Worm (Caenorhabditis elegans) whole organism, young adult: ENCODE results near the gene moc-3.

Source experiments
- B0019.2 ChIP-seq: fragments of 200-800 bp; sonication (Bioruptor generic); conservative IDR thresholded peaks from 2 replicates; pipeline ENCODE4 v1.3.6; 2022; ENCODE audit warnings: missing genetic modification reagents, missing genetic modification characterization, missing compliant biosample characterization
- B0336.3 ChIP-seq: fragments of 200-800 bp; sonication (Bioruptor generic); IDR thresholded peaks from 2 replicates; pipeline ENCODE4 v1.3.6; 2022; ENCODE audit warnings: missing genetic modification characterization, missing compliant biosample characterization
- D2030.7 ChIP-seq: fragments of 200-800 bp; sonication (Bioruptor generic); IDR thresholded peaks from 2 replicates; pipeline ENCODE4 v1.3.6; 2022; ENCODE audit warnings: missing genetic modification reagents, missing genetic modification characterization, missing compliant biosample characterization
- F10E7.11 ChIP-seq: sonication (generic microtip); optimal IDR thresholded peaks from 2 replicates; lab custom pipeline; 2017; ENCODE audit warnings: mild to moderate bottlenecking, missing genetic modification characterization, moderate library complexity, missing compliant biosample characterization
- F22D6.2 ChIP-seq: sonication (generic microtip); optimal IDR thresholded peaks from 2 replicates; lab custom pipeline; 2016; ENCODE audit warnings: mild to moderate bottlenecking, missing genetic modification characterization, missing compliant biosample characterization
- F23B12.7 ChIP-seq: sonication (generic microtip); optimal IDR thresholded peaks from 2 replicates; lab custom pipeline; 2017; ENCODE audit warnings: missing genetic modification characterization, mild to moderate bottlenecking, missing compliant biosample characterization, antibody characterized with exemption, moderate library complexity; ENCODE audit not compliant: insufficient read depth
- F55B11.4 ChIP-seq: sonication (generic microtip); optimal IDR thresholded peaks from 2 replicates; lab custom pipeline; 2016; ENCODE audit warnings: missing compliant biosample characterization, missing genetic modification characterization, borderline replicate concordance; ENCODE audit not compliant: insufficient read depth
- T26A5.8 ChIP-seq: sonication (generic microtip); optimal IDR thresholded peaks from 2 replicates; lab custom pipeline; 2016; ENCODE audit warnings: missing genetic modification characterization, missing compliant biosample characterization
- Y67H2A.10 ChIP-seq: fragments of 200-800 bp; sonication (Bioruptor generic); conservative IDR thresholded peaks from 2 replicates; pipeline ENCODE4 v1.3.6; 2022; ENCODE audit warnings: missing genetic modification reagents, missing genetic modification characterization, missing compliant biosample characterization
- akir-1 ChIP-seq: fragments of 200-800 bp; sonication (Bioruptor generic); optimal IDR thresholded peaks from 2 replicates; lab custom pipeline; 2018; ENCODE audit warnings: mild to moderate bottlenecking, missing genetic modification characterization, moderate library complexity, missing compliant biosample characterization
- aptf-2 ChIP-seq: fragments of 200-800 bp; sonication (Bioruptor generic); conservative IDR thresholded peaks from 2 replicates; pipeline ENCODE4 v1.3.6; 2022; ENCODE audit warnings: missing genetic modification reagents, missing genetic modification characterization, missing compliant biosample characterization
- ceh-79 ChIP-seq: sonication (generic microtip); optimal IDR thresholded peaks from 2 replicates; lab custom pipeline; 2017; ENCODE audit warnings: mild to moderate bottlenecking, missing genetic modification characterization, missing compliant biosample characterization
- dox-1 ChIP-seq: fragments of 200-800 bp; sonication (Bioruptor generic); IDR thresholded peaks from 2 replicates; pipeline ENCODE4 v1.3.6; 2022; ENCODE audit warnings: missing genetic modification reagents, missing genetic modification characterization, missing compliant biosample characterization
- dpff-1 ChIP-seq: sonication (generic microtip); optimal IDR thresholded peaks from 2 replicates; lab custom pipeline; 2017; ENCODE audit warnings: mild to moderate bottlenecking, missing genetic modification characterization, missing compliant biosample characterization
- egl-44 ChIP-seq: fragments of 200-800 bp; sonication (Bioruptor generic); IDR thresholded peaks from 2 replicates; pipeline ENCODE4 v1.3.6; 2022; ENCODE audit warnings: missing genetic modification reagents, missing genetic modification characterization, missing compliant biosample characterization
- ekl-4 ChIP-seq: fragments of 200-800 bp; sonication (Bioruptor generic); IDR thresholded peaks from 2 replicates; pipeline ENCODE4 v1.3.6; 2022; ENCODE audit warnings: missing genetic modification reagents, missing genetic modification characterization, missing compliant biosample characterization
- fkh-3 ChIP-seq: sonication (generic microtip); optimal IDR thresholded peaks from 2 replicates; lab custom pipeline; 2016; ENCODE audit warnings: mild to moderate bottlenecking, missing genetic modification characterization, missing compliant biosample characterization
- gei-17 ChIP-seq: fragments of 200-800 bp; sonication (Bioruptor generic); optimal IDR thresholded peaks from 2 replicates; lab custom pipeline; 2018; ENCODE audit warnings: mild to moderate bottlenecking, missing genetic modification characterization, missing compliant biosample characterization
- hlh-26 ChIP-seq: fragments of 200-800 bp; sonication (Bioruptor generic); conservative IDR thresholded peaks from 2 replicates; pipeline ENCODE4 v1.3.6; 2022; ENCODE audit warnings: missing genetic modification reagents, missing genetic modification characterization, missing compliant biosample characterization
- hmg-1.2 ChIP-seq: fragments of 200-800 bp; sonication (Bioruptor generic); IDR thresholded peaks from 2 replicates; pipeline ENCODE4 v1.3.6; 2022; ENCODE audit warnings: missing genetic modification reagents, missing genetic modification characterization, missing compliant biosample characterization
- let-607 ChIP-seq, 2 experiments: fragments of 200-800 bp in 1 of 2; sonication (Bioruptor generic) in 1 of 2; sonication (generic microtip) in 1 of 2; optimal IDR thresholded peaks; 2 replicates each; lab custom pipeline; 2016 to 2018; ENCODE audit warnings: mild to moderate bottlenecking in 2 of 2, missing compliant biosample characterization in 2 of 2, missing genetic modification characterization in 2 of 2, moderate library complexity in 2 of 2, missing genotype in 1 of 2
- lir-1 ChIP-seq: fragments of 200-800 bp; sonication (Bioruptor generic); conservative IDR thresholded peaks from 2 replicates; pipeline ENCODE4 v1.3.6; 2022; ENCODE audit warnings: missing genetic modification reagents, missing genetic modification characterization, missing compliant biosample characterization
- lsl-1 ChIP-seq: fragments of 200-800 bp; sonication (Bioruptor generic); optimal IDR thresholded peaks from 2 replicates; lab custom pipeline; 2018; ENCODE audit warnings: mild to moderate bottlenecking, missing genetic modification characterization, moderate library complexity, missing compliant biosample characterization
- lsy-27 ChIP-seq: sonication (generic microtip); optimal IDR thresholded peaks from 2 replicates; lab custom pipeline; 2017; ENCODE audit warnings: missing genetic modification characterization, mild to moderate bottlenecking, missing compliant biosample characterization, antibody characterized with exemption, missing genotype, borderline replicate concordance; ENCODE audit not compliant: insufficient read depth
- mes-4 ChIP-seq: sonication (generic microtip); optimal IDR thresholded peaks from 2 replicates; lab custom pipeline; 2016; ENCODE audit warnings: missing genotype, missing genetic modification characterization, missing compliant biosample characterization
- nfyb-1 ChIP-seq: fragments of 200-800 bp; sonication (Bioruptor generic); IDR thresholded peaks from 2 replicates; pipeline ENCODE4 v1.3.6; 2022; ENCODE audit warnings: missing genetic modification reagents, missing genetic modification characterization, missing compliant biosample characterization
- nhr-80 ChIP-seq: sonication (generic microtip); optimal IDR thresholded peaks from 2 replicates; lab custom pipeline; 2016; ENCODE audit warnings: missing genetic modification characterization, missing compliant biosample characterization
- nhr-90 ChIP-seq: sonication (generic microtip); optimal IDR thresholded peaks from 2 replicates; lab custom pipeline; 2016; ENCODE audit warnings: missing genotype, mild to moderate bottlenecking, missing genetic modification characterization, missing compliant biosample characterization
- pha-4 ChIP-seq: fragments of 150-350 bp; sonication (generic microtip); optimal IDR thresholded peaks from 2 replicates; lab custom pipeline; 2014; ENCODE audit warnings: missing biosample characterization, missing genetic modification reagents, missing genetic modification characterization
- rec-8 ChIP-seq, 2 experiments: sonication (generic microtip); optimal IDR thresholded peaks; 2 replicates each; lab custom pipeline; 2016; ENCODE audit warnings: mild to moderate bottlenecking in 2 of 2, missing genetic modification characterization in 2 of 2, missing genetic modification reagents in 2 of 2, missing genotype in 2 of 2, missing biosample characterization in 1 of 2, missing compliant biosample characterization in 1 of 2, moderate library complexity in 1 of 2
- snpc-1.1 ChIP-seq: sonication (generic microtip); optimal IDR thresholded peaks from 2 replicates; lab custom pipeline; 2017; ENCODE audit warnings: missing genetic modification characterization, mild to moderate bottlenecking, missing compliant biosample characterization, antibody characterized with exemption, moderate library complexity, missing genotype, missing genetic modification reagents; ENCODE audit not compliant: insufficient read depth
- tlf-1 ChIP-seq: fragments of 200-800 bp; sonication (Bioruptor generic); optimal IDR thresholded peaks from 2 replicates; lab custom pipeline; 2018; ENCODE audit warnings: mild to moderate bottlenecking, missing genetic modification characterization, missing compliant biosample characterization
- zfh-2 ChIP-seq: fragments of 200-800 bp; sonication (Bioruptor generic); conservative IDR thresholded peaks from 2 replicates; pipeline ENCODE4 v1.3.6; 2022; ENCODE audit warnings: missing genetic modification reagents, missing genetic modification characterization, missing compliant biosample characterization
- ztf-26 ChIP-seq: sonication (generic microtip); optimal IDR thresholded peaks from 2 replicates; lab custom pipeline; 2017; ENCODE audit warnings: missing genetic modification characterization, missing compliant biosample characterization
- ztf-6 ChIP-seq: fragments of 200-800 bp; sonication (Bioruptor generic); IDR thresholded peaks from 2 replicates; pipeline ENCODE4 v1.3.6; 2022; ENCODE audit warnings: missing genetic modification reagents, missing genetic modification characterization, missing compliant biosample characterization

moc-3 gene

DNA sequence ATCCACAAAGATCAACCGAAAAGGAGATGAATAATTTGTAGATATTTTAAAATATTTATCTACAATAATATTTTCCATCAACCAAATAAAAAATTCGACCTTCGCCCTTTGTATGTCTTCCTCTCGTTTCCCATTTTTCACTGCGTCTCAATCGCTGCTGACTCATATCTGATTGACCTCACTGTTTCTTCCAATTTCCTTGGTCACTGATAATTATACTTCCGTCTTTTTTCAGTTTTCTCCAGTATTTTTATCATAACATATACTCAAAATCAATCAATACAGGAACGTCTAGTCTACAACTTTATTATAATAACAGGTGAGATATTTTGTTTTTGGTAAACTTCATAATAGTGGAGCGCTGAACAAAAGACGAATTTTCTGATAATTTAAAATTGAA lies 8.6 kb downstream of the moc-3 start, which contains the start of gene pmk-3:
Gene pmk-3 (plus strand): TSS at position 236 of the 400 bp plus-strand sequence.
- TF ChIP-seq nhr-80 (tag; lab: Kevin White, UChicago) = peak; percentile 68
- TF ChIP-seq T26A5.8 (tag; lab: Kevin White, UChicago) = no peak
- no peak for TF ChIP-seq F55B11.4 (tag; lab: Kevin White, UChicago)
- TF ChIP-seq F23B12.7 = peak; percentile 11
- TF ChIP-seq let-607 (tag; optimal IDR thresholded peaks at IDR 0.05; lab: Kevin White, UChicago) = peak in 1 of 2 experiments; percentile 19

DNA sequence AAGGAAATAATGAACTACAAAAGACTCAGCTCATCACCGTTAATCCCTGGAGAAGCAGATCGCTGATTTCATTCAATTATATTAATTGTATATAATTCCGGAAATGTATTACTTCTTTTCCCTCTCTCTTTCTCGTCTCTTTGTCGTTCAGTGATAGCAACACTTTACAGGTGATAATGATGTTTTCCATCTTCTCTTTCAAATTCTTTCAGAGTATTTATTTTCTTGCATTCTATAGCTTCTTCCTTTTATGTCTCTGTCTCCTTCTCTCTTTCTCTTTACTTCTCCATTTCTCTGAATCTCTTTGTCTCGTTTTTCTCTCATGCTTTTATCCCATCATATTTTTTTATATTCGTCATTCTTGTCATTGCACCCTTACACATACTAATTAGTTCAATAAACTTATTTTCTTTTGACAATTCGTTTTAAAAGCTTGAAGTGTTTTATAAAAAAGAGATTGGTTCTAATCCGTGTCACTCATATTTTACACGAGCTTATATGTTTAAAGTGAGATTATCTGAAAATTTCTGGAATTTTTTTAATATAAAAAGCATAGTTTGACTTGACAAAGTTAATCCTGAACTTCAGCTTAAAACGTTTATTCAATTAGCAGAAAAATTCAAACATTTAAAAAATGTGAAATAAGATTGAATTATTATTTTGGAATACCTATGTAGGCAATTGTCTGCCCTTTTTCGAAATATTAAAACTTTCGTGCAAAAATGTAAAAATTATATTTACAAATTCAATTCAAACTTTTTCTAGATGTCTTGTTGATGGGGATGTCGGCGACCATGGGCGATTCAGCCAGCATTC lies 12.6 kb downstream of the moc-3 start, which contains the start of gene pmk-2:
Gene pmk-2 (plus strand): TSS at position 766 of the 816 bp plus-strand sequence.
- TF ChIP-seq F10E7.11 (no peak), hmg-1.2 (GFP tag; lab: Robert Waterston, UW) (peak; percentile 24; the same call in 1 of the 2 replicates), nhr-80 (tag; lab: Kevin White, UChicago) (peak; percentile 18)

ce11 chrIV:8144341-8144740 lies 14.0 kb downstream of the moc-3 start:
- no peak for TF ChIP-seq fkh-3 (tag; lab: Kevin White, UChicago)
- TF ChIP-seq rec-8 (tag; optimal IDR thresholded peaks at IDR 0.05; lab: Kevin White, UChicago) = no peak
- no peak for TF ChIP-seq lsy-27
- TF ChIP-seq ztf-26 (tag; lab: Kevin White, UChicago) = no peak
- no peak for TF ChIP-seq egl-44 (GFP tag; lab: Robert Waterston, UW)
- TF ChIP-seq ztf-6 (GFP tag; lab: Robert Waterston, UW) = no peak
- TF ChIP-seq nhr-80 (tag; lab: Kevin White, UChicago) = no peak
- TF ChIP-seq snpc-1.1 = no peak

DNA sequence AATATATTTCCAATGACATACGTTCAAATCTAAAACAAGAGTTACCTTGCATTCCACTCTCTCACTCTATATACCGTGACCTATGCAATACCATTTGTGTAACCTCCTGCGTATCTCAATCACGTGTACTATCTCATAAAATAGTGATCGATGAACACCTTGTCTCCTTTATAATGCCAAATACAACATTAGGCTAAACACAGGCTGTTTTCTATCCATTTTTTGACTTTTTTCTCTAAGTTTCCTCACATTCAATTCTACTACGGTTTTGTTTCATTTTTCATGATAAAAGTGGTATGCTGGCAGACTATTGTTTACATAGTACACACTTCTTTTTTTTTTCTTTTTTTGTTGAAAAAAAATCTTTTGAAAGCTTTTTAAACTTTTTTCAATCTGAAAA lies 15.9 kb downstream of the moc-3 start:
- TF ChIP-seq akir-1 (GFP tag; lab: Kevin White, UChicago) (no peak), let-607 (tag; optimal IDR thresholded peaks at IDR 0.05; lab: Kevin White, UChicago) (no peak), hmg-1.2 (GFP tag; lab: Robert Waterston, UW) (peak; percentile 63; the same call in 1 of the 2 replicates), dpff-1 (tag; lab: Kevin White, UChicago) (no peak), dox-1 (GFP tag; lab: Robert Waterston, UW) (no peak), gei-17 (GFP tag; lab: Kevin White, UChicago) (no peak)

ce11 chrIV:8148494-8148893 lies 18.1 kb downstream of the moc-3 start, which contains the start of gene pmk-1:
Gene pmk-1, plus strand, starts transcription at chrIV:8148794.
- no peak for TF ChIP-seq ekl-4 (GFP tag; lab: Robert Waterston, UW)
- no peak for TF ChIP-seq lir-1 (GFP tag; lab: Robert Waterston, UW)
- no peak for TF ChIP-seq ceh-79 (tag; lab: Kevin White, UChicago)
- no peak for TF ChIP-seq B0019.2
- no peak for TF ChIP-seq F22D6.2
- TF ChIP-seq aptf-2 (GFP tag; lab: Robert Waterston, UW) = no peak
- no peak for TF ChIP-seq B0336.3 (GFP tag; lab: Robert Waterston, UW)
- no peak for TF ChIP-seq tlf-1 (GFP tag; lab: Kevin White, UChicago)
- TF ChIP-seq Y67H2A.10 (GFP tag; lab: Robert Waterston, UW) = no peak
- TF ChIP-seq pha-4 = no peak
- TF ChIP-seq D2030.7 = no peak
- no peak for TF ChIP-seq lsl-1 (GFP tag; lab: Kevin White, UChicago)
- TF ChIP-seq lsy-27 = no peak
- no peak for TF ChIP-seq nfyb-1 (GFP tag; lab: Robert Waterston, UW)
- TF ChIP-seq fkh-3 (tag; lab: Kevin White, UChicago) = no peak
- TF ChIP-seq zfh-2 (GFP tag; lab: Robert Waterston, UW) = no peak
- no peak for TF ChIP-seq mes-4 (tag; lab: Kevin White, UChicago)
- no peak for TF ChIP-seq nhr-90
- TF ChIP-seq hlh-26 (GFP tag; lab: Robert Waterston, UW) = no peak
- TF ChIP-seq, all 124 proteins: peak for 0
